Fruit fly (Drosophila melanogaster) whole organism, embryonic: ENCODE results near the gene Neurl4.

Experiments used
- CG10321 ChIP-seq: fragments of 200-800 bp; sonication (Bioruptor generic); IDR thresholded peaks from 2 replicates; pipeline ENCODE4 v1.3.6; 2022; ENCODE audit warnings: missing biosample characterization, missing genetic modification characterization
- CG10565 ChIP-seq: fragments of 200-800 bp; sonication (Bioruptor generic); optimal IDR thresholded peaks from 3 replicates; lab custom pipeline; 2016; ENCODE audit warnings: missing biosample characterization, mild to moderate bottlenecking, missing genetic modification characterization
- CG11504 ChIP-seq: fragments of 200-800 bp; sonication (Bioruptor generic); optimal IDR thresholded peaks from 3 replicates; lab custom pipeline; 2019; ENCODE audit warnings: missing biosample characterization, mild to moderate bottlenecking, missing genetic modification characterization, moderate library complexity
- CG12942 ChIP-seq: fragments of 200-800 bp; sonication (Bioruptor generic); optimal IDR thresholded peaks from 3 replicates; lab custom pipeline; 2016; ENCODE audit warnings: missing biosample characterization, missing genetic modification characterization
- CG13894 ChIP-seq: fragments of 200-800 bp; sonication (Bioruptor generic); optimal IDR thresholded peaks from 3 replicates; lab custom pipeline; 2018; ENCODE audit warnings: missing biosample characterization, mild to moderate bottlenecking, missing genetic modification characterization, moderate library complexity
- CG15011 ChIP-seq: fragments of 200-800 bp; sonication (Bioruptor generic); optimal IDR thresholded peaks from 3 replicates; lab custom pipeline; 2018; ENCODE audit warnings: missing biosample characterization, mild to moderate bottlenecking, missing genetic modification characterization
- CG17385 ChIP-seq: fragments of 200-800 bp; sonication (Bioruptor generic); optimal IDR thresholded peaks from 3 replicates; lab custom pipeline; 2018; ENCODE audit warnings: missing biosample characterization, mild to moderate bottlenecking, missing genetic modification characterization
- CG17612 ChIP-seq: fragments of 200-800 bp; sonication (Bioruptor generic); IDR thresholded peaks from 2 replicates; pipeline ENCODE4 v1.3.6; 2022; ENCODE audit warnings: missing biosample characterization, missing genetic modification characterization
- CG30020 ChIP-seq: fragments of 200-800 bp; optimal IDR thresholded peaks from 2 replicates; lab custom pipeline; 2019; ENCODE audit warnings: missing biosample characterization, mild to moderate bottlenecking, missing genetic modification characterization, moderate library complexity
- CG31224 ChIP-seq: fragments of 200-800 bp; sonication (Bioruptor generic); IDR thresholded peaks from 2 replicates; pipeline ENCODE4 v1.3.6; 2022; ENCODE audit warnings: missing biosample characterization, missing genetic modification characterization
- CG31365 ChIP-seq: fragments of 200-800 bp; sonication (Bioruptor generic); optimal IDR thresholded peaks from 2 replicates; lab custom pipeline; 2018; ENCODE audit warnings: missing biosample characterization, mild to moderate bottlenecking, missing genetic modification characterization
- CG42726 ChIP-seq: fragments of 200-800 bp; sonication (Bioruptor generic); IDR thresholded peaks from 2 replicates; pipeline ENCODE4 v1.3.6; 2022; ENCODE audit warnings: missing biosample characterization, missing genetic modification characterization; ENCODE audit not compliant: partially characterized antibody
- CG5180 ChIP-seq: fragments of 200-800 bp; sonication (Bioruptor generic); optimal IDR thresholded peaks from 3 replicates; lab custom pipeline; 2017; ENCODE audit warnings: missing biosample characterization, missing genetic modification characterization, mild to moderate bottlenecking, moderate library complexity, missing genetic modification reagents
- CG7786 ChIP-seq: fragments of 200-800 bp; sonication (Bioruptor generic); optimal IDR thresholded peaks from 2 replicates; lab custom pipeline; 2016; ENCODE audit warnings: missing biosample characterization, missing genetic modification characterization
- CG8089 ChIP-seq: fragments of 200-800 bp; sonication (Bioruptor generic); optimal IDR thresholded peaks from 3 replicates; lab custom pipeline; 2016; ENCODE audit warnings: missing biosample characterization, missing genetic modification characterization
- CG8281 ChIP-seq: fragments of 200-800 bp; sonication (Bioruptor generic); optimal IDR thresholded peaks from 2 replicates; lab custom pipeline; 2018; ENCODE audit warnings: missing biosample characterization, mild to moderate bottlenecking, missing genetic modification characterization, moderate library complexity
- CG8359 ChIP-seq: fragments of 200-800 bp; sonication (Bioruptor generic); optimal IDR thresholded peaks from 2 replicates; lab custom pipeline; 2017; ENCODE audit warnings: missing biosample characterization, mild to moderate bottlenecking, missing genetic modification characterization, borderline replicate concordance
- CG9876 ChIP-seq: fragments of 200-800 bp; sonication (Bioruptor generic); optimal IDR thresholded peaks from 2 replicates; lab custom pipeline; 2016; ENCODE audit warnings: missing biosample characterization, missing genetic modification characterization
- CTCF ChIP-seq: fragments of 200-800 bp; sonication (Bioruptor generic); optimal IDR thresholded peaks from 2 replicates; lab custom pipeline; 2017; ENCODE audit warnings: missing biosample characterization, mild to moderate bottlenecking, missing genetic modification characterization, moderate library complexity
- Dbx ChIP-seq: fragments of 200-800 bp; sonication (Bioruptor generic); IDR thresholded peaks from 3 replicates; pipeline ENCODE4 v1.3.6; 2022; ENCODE audit warnings: missing biosample characterization, missing genetic modification characterization
- Dll ChIP-seq: fragments of 200-800 bp; sonication (Bioruptor generic); IDR thresholded peaks from 4 replicates; pipeline ENCODE4 v1.3.6; 2022; ENCODE audit warnings: missing biosample characterization, missing genetic modification characterization; ENCODE audit not compliant: partially characterized antibody
- Dref ChIP-seq: fragments of 200-800 bp; sonication (Bioruptor generic); IDR thresholded peaks from 2 replicates; pipeline ENCODE4 v1.3.6; 2022; ENCODE audit warnings: missing biosample characterization, missing genetic modification characterization
- Ets65A ChIP-seq: fragments of 200-800 bp; sonication (Bioruptor generic); peaks from one replicate; lab custom pipeline; 2016; ENCODE audit warnings: missing biosample characterization, missing genetic modification characterization
- HLHmδ ChIP-seq: fragments of 200-800 bp; sonication (Bioruptor generic); optimal IDR thresholded peaks from 2 replicates; lab custom pipeline; 2018; ENCODE audit warnings: missing biosample characterization, mild to moderate bottlenecking, missing genetic modification characterization, moderate library complexity
- Kr ChIP-seq: fragments of 200-800 bp; sonication (Bioruptor generic); optimal IDR thresholded peaks from 2 replicates; lab custom pipeline; 2017; ENCODE audit warnings: missing biosample characterization, mild to moderate bottlenecking, missing genetic modification characterization
- Lhr ChIP-seq: fragments of 200-800 bp; sonication (Bioruptor generic); optimal IDR thresholded peaks from 3 replicates; lab custom pipeline; 2017; ENCODE audit warnings: mild to moderate bottlenecking, missing biosample characterization, missing genetic modification reagents, missing genetic modification characterization
- MBD-R2 ChIP-seq: fragments of 200-800 bp; sonication (Bioruptor generic); IDR thresholded peaks from 2 replicates; pipeline ENCODE4 v1.3.6; 2022; ENCODE audit warnings: missing biosample characterization, missing genetic modification characterization
- Mes4 ChIP-seq: fragments of 200-800 bp; sonication (Bioruptor generic); optimal IDR thresholded peaks from 2 replicates; lab custom pipeline; 2016; ENCODE audit warnings: missing biosample characterization, missing genetic modification characterization
- Myb ChIP-seq: fragments of 200-800 bp; sonication (Bioruptor generic); optimal IDR thresholded peaks from 2 replicates; lab custom pipeline; 2016; ENCODE audit warnings: missing biosample characterization, missing genetic modification characterization
- Nf-YA ChIP-seq: fragments of 200-800 bp; sonication (Bioruptor generic); IDR thresholded peaks from 2 replicates; pipeline ENCODE4 v1.3.6; 2022; ENCODE audit warnings: missing biosample characterization, missing genetic modification characterization
- Poxn ChIP-seq: fragments of 200-800 bp; sonication (Bioruptor generic); IDR thresholded peaks from 2 replicates; pipeline ENCODE4 v1.3.6; 2022; ENCODE audit warnings: missing biosample characterization, missing genetic modification characterization
- ac ChIP-seq: fragments of 200-800 bp; sonication (Bioruptor generic); optimal IDR thresholded peaks from 3 replicates; lab custom pipeline; 2017; ENCODE audit warnings: missing biosample characterization, mild to moderate bottlenecking, missing genetic modification characterization
- chm ChIP-seq: fragments of 200-800 bp; sonication (Bioruptor generic); IDR thresholded peaks from 2 replicates; pipeline ENCODE4 v1.3.6; 2022; ENCODE audit warnings: missing biosample characterization, missing genetic modification characterization
- chn ChIP-seq: fragments of 200-800 bp; sonication (Bioruptor generic); optimal IDR thresholded peaks from 2 replicates; lab custom pipeline; 2016; ENCODE audit warnings: missing biosample characterization, missing genetic modification characterization
- crc ChIP-seq: fragments of 200-800 bp; sonication (Bioruptor generic); optimal IDR thresholded peaks from 2 replicates; lab custom pipeline; 2016; ENCODE audit warnings: missing biosample characterization, missing genetic modification characterization
- dmrt99B ChIP-seq: fragments of 200-800 bp; sonication (Bioruptor generic); optimal IDR thresholded peaks from 2 replicates; lab custom pipeline; 2018; ENCODE audit warnings: missing biosample characterization, mild to moderate bottlenecking, missing genetic modification characterization, moderate library complexity
- eve ChIP-seq, 2 experiments: fragments of >200 bp; optimal IDR thresholded peaks; 2 replicates each; lab custom pipeline; 2017; ENCODE audit warnings: missing biosample characterization in 2 of 2, missing genetic modification characterization in 2 of 2
- gcm ChIP-seq: fragments of 200-800 bp; sonication (Bioruptor generic); optimal IDR thresholded peaks from 2 replicates; lab custom pipeline; 2019; ENCODE audit warnings: missing biosample characterization, mild to moderate bottlenecking, missing genetic modification characterization, moderate library complexity
- grn ChIP-seq: fragments of 200-800 bp; sonication (Bioruptor generic); optimal IDR thresholded peaks from 3 replicates; lab custom pipeline; 2017; ENCODE audit warnings: missing biosample characterization, missing genetic modification characterization
- jumu ChIP-seq: fragments of 200-800 bp; sonication (Bioruptor generic); optimal IDR thresholded peaks from 3 replicates; lab custom pipeline; 2016; ENCODE audit warnings: missing biosample characterization, missing genetic modification characterization
- kni ChIP-seq: fragments of 200-800 bp; sonication (Bioruptor generic); optimal IDR thresholded peaks from 3 replicates; lab custom pipeline; 2017; ENCODE audit warnings: mild to moderate bottlenecking, missing biosample characterization, missing genetic modification reagents, missing genetic modification characterization
- lbe ChIP-seq: fragments of 200-800 bp; sonication (Bioruptor generic); optimal IDR thresholded peaks from 2 replicates; lab custom pipeline; 2016; ENCODE audit warnings: missing biosample characterization, mild to moderate bottlenecking, missing genetic modification characterization
- pb ChIP-seq: fragments of 200-800 bp; sonication (Bioruptor generic); optimal IDR thresholded peaks from 3 replicates; lab custom pipeline; 2016; ENCODE audit warnings: missing biosample characterization, missing genetic modification characterization
- phol ChIP-seq: fragments of 200-800 bp; sonication (Bioruptor generic); optimal IDR thresholded peaks from 3 replicates; lab custom pipeline; 2018; ENCODE audit warnings: missing biosample characterization, mild to moderate bottlenecking, missing genetic modification characterization, moderate library complexity
- salm ChIP-seq: fragments of 200-800 bp; sonication (Bioruptor generic); optimal IDR thresholded peaks from 2 replicates; lab custom pipeline; 2018; ENCODE audit warnings: missing biosample characterization, mild to moderate bottlenecking, missing genetic modification characterization
- sc ChIP-seq, 3 experiments: fragments of >200 bp in 2 of 3; fragments of 200-800 bp in 1 of 3; sonication (Bioruptor generic) in 1 of 3; optimal IDR thresholded peaks; 2 replicates in 2 of 3; 3 replicates in 1 of 3; lab custom pipeline; 2017; ENCODE audit warnings: mild to moderate bottlenecking in 1 of 3, missing biosample characterization in 1 of 3, missing genetic modification characterization in 1 of 3, missing genetic modification reagents in 1 of 3
- slou ChIP-seq: fragments of 200-800 bp; sonication (Bioruptor generic); optimal IDR thresholded peaks from 3 replicates; lab custom pipeline; 2016; ENCODE audit warnings: missing biosample characterization, missing genetic modification characterization
- slp2 ChIP-seq: fragments of 200-800 bp; sonication (Bioruptor generic); optimal IDR thresholded peaks from 2 replicates; lab custom pipeline; 2016; ENCODE audit warnings: missing biosample characterization, missing genetic modification characterization
- zen2 ChIP-seq: fragments of 200-800 bp; sonication (Bioruptor generic); IDR thresholded peaks from 3 replicates; pipeline ENCODE4 v1.3.6; 2022; ENCODE audit warnings: missing biosample characterization, missing genetic modification characterization; ENCODE audit not compliant: partially characterized antibody

Gene Neurl4

DNA sequence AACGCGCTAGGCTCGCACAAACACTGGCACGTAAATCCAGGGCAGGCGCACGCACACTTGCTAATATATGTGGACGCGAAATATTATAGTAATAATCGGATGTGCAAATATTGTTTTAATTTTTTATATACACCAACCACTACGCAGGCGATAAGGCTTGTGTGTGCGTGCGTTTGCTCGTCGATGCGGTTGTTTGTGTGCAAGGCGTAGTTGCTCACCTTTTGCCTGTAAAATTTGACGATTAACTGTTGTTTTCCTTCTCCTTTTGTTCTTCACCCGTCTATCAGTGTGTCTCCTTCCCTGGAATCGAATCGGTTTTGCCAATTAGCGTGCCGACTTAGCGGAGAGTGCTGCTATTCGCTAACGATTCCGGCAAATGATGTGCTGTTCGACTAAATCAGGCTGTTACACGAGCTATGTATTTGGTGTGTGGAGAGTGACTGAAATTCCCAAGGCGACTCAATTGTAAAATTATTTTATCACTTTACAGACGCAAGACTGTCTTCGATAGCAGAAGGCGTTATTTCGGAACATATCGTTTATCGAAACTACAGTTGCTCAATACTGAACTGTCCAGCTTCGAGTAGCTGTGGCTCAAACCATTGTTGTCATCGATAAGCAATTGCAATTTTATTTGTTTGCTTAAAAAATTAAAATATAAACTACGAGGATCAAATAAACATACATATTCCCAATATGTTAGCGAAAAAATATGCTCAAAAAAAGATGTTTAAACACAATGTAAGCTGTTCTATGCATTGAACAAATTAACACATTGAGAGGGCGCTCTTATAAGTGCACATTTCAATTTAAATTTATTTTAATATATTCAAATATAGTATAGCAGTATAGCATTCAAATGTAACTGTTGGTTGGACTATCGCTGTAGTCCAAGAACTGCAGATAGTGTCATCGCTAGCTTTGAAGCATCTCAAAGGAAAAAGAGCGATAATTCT, 18.2 kb downstream of the Neurl4 start, which contains the start of the genes CG6650 and endos (continued):
- peak; percentile 19 for TF ChIP-seq zen2 (GFP tag; lab: Robert Waterston, UW)
- TF ChIP-seq CG30020 (tag; lab: Kevin White, UChicago), result peak; percentile 61
- peak; percentile 45 for TF ChIP-seq Lhr
- peak; percentile 87 for TF ChIP-seq Myb (GFP tag; lab: Kevin White, UChicago)
- no peak for TF ChIP-seq CG7786 (GFP tag; lab: Kevin White, UChicago)
- TF ChIP-seq CG13894, result peak; percentile 44
- TF ChIP-seq Ets65A, result peak; percentile 88
- peak; percentile 7 for TF ChIP-seq gcm (GFP tag; lab: Kevin White, UChicago)
- TF ChIP-seq Poxn (GFP tag; lab: Robert Waterston, UW), result no peak
- no peak for TF ChIP-seq salm (tag; lab: Kevin White, UChicago)
- no peak for TF ChIP-seq Nf-YA (GFP tag; lab: Robert Waterston, UW)
- TF ChIP-seq CG17385 (GFP tag; lab: Kevin White, UChicago), result peak; percentile 24
- TF ChIP-seq grn, result peak; percentile 3
- TF ChIP-seq CG10565 (GFP tag; lab: Kevin White, UChicago), result no peak
- TF ChIP-seq chm (GFP tag; lab: Robert Waterston, UW), result no peak
- TF ChIP-seq phol (tag; lab: Kevin White, UChicago), result peak; percentile 64
- peak; percentile 34 for TF ChIP-seq MBD-R2 (GFP tag; lab: Robert Waterston, UW)
- TF ChIP-seq slp2 (GFP tag; lab: Kevin White, UChicago), result no peak
- no peak for TF ChIP-seq CG8359 (GFP tag; lab: Kevin White, UChicago)
- no peak for TF ChIP-seq kni (GFP tag; lab: Kevin White, UChicago)
- TF ChIP-seq eve (GFP tag; optimal IDR thresholded peaks at IDR 0.05; lab: Kevin White, UChicago), result no peak
- TF ChIP-seq CG15011 (GFP tag; lab: Kevin White, UChicago), result no peak
- TF ChIP-seq crc (GFP tag; lab: Kevin White, UChicago), result no peak
- no peak for TF ChIP-seq CG8281 (tag; lab: Kevin White, UChicago)
- TF ChIP-seq CG10321 (GFP tag; lab: Robert Waterston, UW), result no peak
- peak; percentile 47 for TF ChIP-seq lbe
- no peak for TF ChIP-seq sc (optimal IDR thresholded peaks at IDR 0.05; lab: Kevin White, UChicago)
- TF ChIP-seq sc (GFP tag; optimal IDR thresholded peaks at IDR 0.05; lab: Kevin White, UChicago), result no peak
- peak; percentile 85 for TF ChIP-seq Dll (GFP tag; lab: Robert Waterston, UW)
- TF ChIP-seq CG8089, result no peak
- no peak for TF ChIP-seq slou (GFP tag; lab: Kevin White, UChicago)
- TF ChIP-seq Dref (GFP tag; lab: Robert Waterston, UW), result peak; percentile 91
- no peak for TF ChIP-seq chn (GFP tag; lab: Kevin White, UChicago)
- no peak for TF ChIP-seq pb (GFP tag; lab: Kevin White, UChicago)
- no peak for TF ChIP-seq CG31365 (tag; lab: Kevin White, UChicago)
- TF ChIP-seq CTCF, result no peak
- no peak for TF ChIP-seq HLHmδ (GFP tag; lab: Kevin White, UChicago)
- no peak for TF ChIP-seq CG31224 (GFP tag; lab: Robert Waterston, UW)
- TF ChIP-seq dmrt99B (tag; lab: Kevin White, UChicago), result no peak
- TF ChIP-seq CG5180 (GFP tag; lab: Kevin White, UChicago), result no peak
- no peak for TF ChIP-seq Mes4 (GFP tag; lab: Kevin White, UChicago)
- no peak for TF ChIP-seq CG9876 (GFP tag; lab: Kevin White, UChicago)
- TF ChIP-seq Dbx (GFP tag; lab: Robert Waterston, UW), result peak; percentile 24; the same call in 1 of the 3 replicates
- TF ChIP-seq CG12942 (GFP tag; lab: Kevin White, UChicago), result peak; percentile 27
- no peak for TF ChIP-seq ac
- no peak for TF ChIP-seq Kr (GFP tag; lab: Kevin White, UChicago)
- TF ChIP-seq jumu (GFP tag; lab: Kevin White, UChicago), result no peak
- TF ChIP-seq CG17612 (GFP tag; lab: Robert Waterston, UW), result no peak
- no peak for TF ChIP-seq CG11504 (tag; lab: Kevin White, UChicago)
- TF ChIP-seq CG42726 (GFP tag; lab: Robert Waterston, UW), result no peak
